Worm (Caenorhabditis elegans): ENCODE measurements around the gene sqt-2.

DNA sequence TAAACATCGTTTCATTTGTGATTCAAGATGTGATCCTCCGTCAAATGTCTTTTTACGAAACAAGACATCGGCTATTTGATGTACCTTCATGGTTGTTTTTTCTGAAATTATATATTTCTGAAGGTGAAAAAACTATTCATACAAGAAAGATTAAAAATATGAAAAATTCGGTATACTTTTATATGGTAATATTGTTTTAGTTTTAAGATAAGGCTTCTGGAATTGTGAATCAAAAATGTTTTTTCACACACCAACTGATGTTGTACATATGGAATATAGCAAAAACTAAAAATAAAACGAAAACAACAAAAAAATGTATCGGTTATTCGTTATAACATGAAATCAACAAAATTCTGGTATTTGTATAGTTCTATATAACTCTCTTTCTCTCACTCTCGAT lies 14.1 kb downstream of the sqt-2 start, which contains the start of gene F23F1.6:
- TF ChIP-seq him-1 (tag; optimal IDR thresholded peaks at IDR 0.05) = no peak
- TF ChIP-seq W03F9.2 (tag; optimal IDR thresholded peaks at IDR 0.05) = no peak
- TF ChIP-seq dao-5 (tag; optimal IDR thresholded peaks at IDR 0.05) = no peak

All from whole organism, L4/young adult.